Worm (Caenorhabditis elegans): ENCODE data around the gene irld-20.

irld-20 gene

ce11 chrIII:12713862-12714261 is 37.0 kb upstream of the irld-20 start:
- TF ChIP-seq skn-1 (tag; optimal IDR thresholded peaks at IDR 0.05), result no peak
- TF ChIP-seq mdl-1 (tag; optimal IDR thresholded peaks at IDR 0.05), result no peak
- TF ChIP-seq nhr-12 (tag; optimal IDR thresholded peaks at IDR 0.05), result no peak
- TF ChIP-seq lin-39 (tag; optimal IDR thresholded peaks at IDR 0.05), result no peak
- TF ChIP-seq unc-55 (GFP tag; optimal IDR thresholded peaks at IDR 0.05), result peak; percentile 48
- TF ChIP-seq ztf-4 (tag; optimal IDR thresholded peaks at IDR 0.05), result no peak
- peak; percentile 64 for TF ChIP-seq ama-1 (optimal IDR thresholded peaks at IDR 0.05)
- TF ChIP-seq crh-2 (tag; optimal IDR thresholded peaks at IDR 0.05), result peak; percentile 4
- TF ChIP-seq lsy-2 (tag; optimal IDR thresholded peaks at IDR 0.05), result peak in 1 of 2 experiments; percentile 43
- peak; percentile 63 for TF ChIP-seq C34F6.9 (tag; optimal IDR thresholded peaks at IDR 0.05)
- TF ChIP-seq lin-11 (tag; optimal IDR thresholded peaks at IDR 0.05), result peak; percentile 45

ce11 chrIII:12714266-12714665 is 36.6 kb upstream of the irld-20 start, which contains the start of gene ssl-1:
ssl-1 (plus strand) TSS chrIII:12714566.
- no peak for TF ChIP-seq nhr-11 (tag; optimal IDR thresholded peaks at IDR 0.05)
- TF ChIP-seq alr-1 (tag; optimal IDR thresholded peaks at IDR 0.05), result no peak
- no peak for TF ChIP-seq nhr-237 (tag; optimal IDR thresholded peaks at IDR 0.05)
- TF ChIP-seq fos-1 (tag; optimal IDR thresholded peaks at IDR 0.05), result no peak
- TF ChIP-seq aly-2 (tag; optimal IDR thresholded peaks at IDR 0.05), result no peak
- no peak for TF ChIP-seq ztf-1 (GFP tag; conservative IDR thresholded peaks at IDR 0.05)
- no peak for TF ChIP-seq nhr-6 (tag; optimal IDR thresholded peaks at IDR 0.05)
- no peak for TF ChIP-seq unc-62 (GFP tag; optimal IDR thresholded peaks at IDR 0.05)
- TF ChIP-seq ztf-4 (tag; optimal IDR thresholded peaks at IDR 0.05), result no peak
- TF ChIP-seq skn-1 (tag; optimal IDR thresholded peaks at IDR 0.05), result no peak
- TF ChIP-seq lin-13 (GFP tag; optimal IDR thresholded peaks at IDR 0.05), result no peak
- TF ChIP-seq nhr-10 (tag; optimal IDR thresholded peaks at IDR 0.05), result no peak
- TF ChIP-seq crh-2 (tag; optimal IDR thresholded peaks at IDR 0.05), result no peak
- TF ChIP-seq F13H6.1 (tag; optimal IDR thresholded peaks at IDR 0.05), result no peak
- TF ChIP-seq nhr-129 (tag; optimal IDR thresholded peaks at IDR 0.05), result no peak
- TF ChIP-seq snpc-4 (tag; optimal IDR thresholded peaks at IDR 0.05), result no peak
- TF ChIP-seq egl-27 (tag; optimal IDR thresholded peaks at IDR 0.05), result no peak

- TF ChIP-seq elt-3 (tag; optimal IDR thresholded peaks at IDR 0.05) (no peak), dmd-4 (tag; optimal IDR thresholded peaks at IDR 0.05) (no peak), gmeb-1 (tag; optimal IDR thresholded peaks at IDR 0.05) (no peak), nhr-11 (tag; optimal IDR thresholded peaks at IDR 0.05) (no peak), ceh-82 (tag; optimal IDR thresholded peaks at IDR 0.05) (no peak), nhr-25 (tag; optimal IDR thresholded peaks at IDR 0.05) (no peak), F13H6.1 (tag; optimal IDR thresholded peaks at IDR 0.05) (no peak), alr-1 (tag; optimal IDR thresholded peaks at IDR 0.05) (no peak), zag-1 (tag; optimal IDR thresholded peaks at IDR 0.05) (no peak), nhr-129 (tag; optimal IDR thresholded peaks at IDR 0.05) (no peak), aly-2 (tag; optimal IDR thresholded peaks at IDR 0.05) (no peak), mbf-1 (tag; optimal IDR thresholded peaks at IDR 0.05) (no peak), lin-11 (tag; optimal IDR thresholded peaks at IDR 0.05) (no peak), Y55F3AM.14 (GFP tag; optimal IDR thresholded peaks at IDR 0.05) (no peak), peb-1 (tag; optimal IDR thresholded peaks at IDR 0.05) (no peak), snpc-4 (tag; optimal IDR thresholded peaks at IDR 0.05) (no peak)
These were observed 22.8 kb upstream of the irld-20 start for ce11 chrIII:12728149-12728548.

- no peak for TF ChIP-seq alr-1 (tag; optimal IDR thresholded peaks at IDR 0.05)
- TF ChIP-seq gmeb-1 (tag; optimal IDR thresholded peaks at IDR 0.05), result peak; percentile 50
- no peak for TF ChIP-seq sma-3 (GFP tag; optimal IDR thresholded peaks at IDR 0.05)
- no peak for TF ChIP-seq ceh-82 (tag; optimal IDR thresholded peaks at IDR 0.05)
- no peak for TF ChIP-seq skn-1 (tag; optimal IDR thresholded peaks at IDR 0.05)
- no peak for TF ChIP-seq nhr-129 (tag; optimal IDR thresholded peaks at IDR 0.05)
- no peak for TF ChIP-seq nhr-6 (tag; optimal IDR thresholded peaks at IDR 0.05)
These were observed 12.0 kb upstream of the irld-20 start for ce11 chrIII:12738935-12739334.

ce11 chrIII:12740313-12740712 is 10.6 kb upstream of the irld-20 start:
- TF ChIP-seq F13H6.1 (tag; optimal IDR thresholded peaks at IDR 0.05) (no peak), ZK546.5 (tag; optimal IDR thresholded peaks at IDR 0.05) (no peak)
